Worm (Caenorhabditis elegans): Measurements from ENCODE around the gene mpst-1.
A peak's percentile ranks its signal among the peaks of the same experiment; 100 is the strongest.

Gene mpst-1

ce11 chrV:11826967-11827366 is at the start of gene mpst-1, which contains the start of gene D2023.6:
Gene mpst-1 (minus strand): TSS chrV:11827067.
Gene D2023.6 (plus strand): TSS chrV:11827354.
- TF ChIP-seq tbx-2 (tag; optimal IDR thresholded peaks at IDR 0.05) (no peak), fkh-4 (tag; optimal IDR thresholded peaks at IDR 0.05; ENCODE audit: borderline replicate concordance) (no peak), lin-35 (GFP tag; optimal IDR thresholded peaks at IDR 0.05) (peak in 1 of 2 experiments; percentile 35), ceh-82 (tag; optimal IDR thresholded peaks at IDR 0.05) (no peak), nhr-90 (tag; optimal IDR thresholded peaks at IDR 0.05; ENCODE audit: poor library complexity) (no peak), nhr-71 (tag; optimal IDR thresholded peaks at IDR 0.05) (peak; percentile 5), lsy-2 (tag; optimal IDR thresholded peaks at IDR 0.05) (peak in 1 of 2 experiments; percentile 40), efl-1 (optimal IDR thresholded peaks at IDR 0.05) (peak; percentile 18 to 27), efl-1 (GFP tag; optimal IDR thresholded peaks at IDR 0.05 in 1 of 2) (peak in 1 of 2 experiments; percentile 3), mdl-1 (tag; optimal IDR thresholded peaks at IDR 0.05) (no peak), mep-1 (tag; optimal IDR thresholded peaks at IDR 0.05) (peak; percentile 42), blmp-1 (tag; optimal IDR thresholded peaks at IDR 0.05) (peak; percentile 26), snu-23 (GFP tag; optimal IDR thresholded peaks at IDR 0.05) (peak; percentile 6)

ce11 chrV:11876657-11877056 is 49.8 kb upstream of the mpst-1 start:
- TF ChIP-seq unc-30 (tag; optimal IDR thresholded peaks at IDR 0.05) (no peak), mep-1 (tag; optimal IDR thresholded peaks at IDR 0.05) (no peak), aha-1 (tag; optimal IDR thresholded peaks at IDR 0.05) (no peak)

- TF ChIP-seq C34B4.2 (tag; optimal IDR thresholded peaks at IDR 0.05) (no peak), unc-98 (GFP tag; IDR thresholded peaks at IDR 0.05) (no peak), F16B12.6 (tag; optimal IDR thresholded peaks at IDR 0.05) (no peak), ztf-11 (tag; optimal IDR thresholded peaks at IDR 0.05) (no peak), nhr-76 (tag; optimal IDR thresholded peaks at IDR 0.05) (no peak), lir-3 (tag; optimal IDR thresholded peaks at IDR 0.05; ENCODE audit: poor library complexity) (no peak), efl-1 (optimal IDR thresholded peaks at IDR 0.05) (no peak), efl-1 (GFP tag; optimal IDR thresholded peaks at IDR 0.05 in 1 of 2) (peak in 1 of 2 experiments; percentile 58), ceh-90 (tag; optimal IDR thresholded peaks at IDR 0.05) (no peak)
Observed at ce11 chrV:11875060-11875459, 48.2 kb upstream of the mpst-1 start, which contains the start of gene sulp-4. Gene sulp-4 (plus strand): TSS chrV:11875360.

- TF ChIP-seq ets-5 (GFP tag; IDR thresholded peaks at IDR 0.05): no peak
- no peak for TF ChIP-seq lsy-2 (tag; optimal IDR thresholded peaks at IDR 0.05)
- TF ChIP-seq lin-39 (tag; optimal IDR thresholded peaks at IDR 0.05): no peak
- TF ChIP-seq aly-2 (tag; optimal IDR thresholded peaks at IDR 0.05): no peak
- TF ChIP-seq unc-86 (tag; optimal IDR thresholded peaks at IDR 0.05): no peak
- TF ChIP-seq tlp-1 (tag; optimal IDR thresholded peaks at IDR 0.05): no peak
- no peak for TF ChIP-seq unc-30 (tag; optimal IDR thresholded peaks at IDR 0.05)
- no peak for TF ChIP-seq sup-37 (GFP tag; optimal IDR thresholded peaks at IDR 0.05)
- no peak for TF ChIP-seq dsc-1 (tag; optimal IDR thresholded peaks at IDR 0.05)
- TF ChIP-seq skn-1 (tag; optimal IDR thresholded peaks at IDR 0.05): no peak
- TF ChIP-seq snu-23 (GFP tag; optimal IDR thresholded peaks at IDR 0.05): no peak
- TF ChIP-seq nhr-85 (tag): no peak
- TF ChIP-seq unc-98 (GFP tag; IDR thresholded peaks at IDR 0.05): no peak
- no peak for TF ChIP-seq mab-9 (GFP tag; IDR thresholded peaks at IDR 0.05)
- TF ChIP-seq C16A3.4 (tag; optimal IDR thresholded peaks at IDR 0.05): no peak
- TF ChIP-seq irx-1 (tag; optimal IDR thresholded peaks at IDR 0.05): no peak
- TF ChIP-seq unc-130 (tag; optimal IDR thresholded peaks at IDR 0.05): no peak
- no peak for TF ChIP-seq grh-1 (GFP tag; IDR thresholded peaks at IDR 0.05)
Observed at ce11 chrV:11868142-11868541, 41.3 kb upstream of the mpst-1 start, which contains the start of gene R13H4.7. Gene R13H4.7 (minus strand): TSS chrV:11868242.

ce11 chrV:11862817-11863216 is 36.0 kb upstream of the mpst-1 start, which contains the start of gene R13H4.6:
Gene R13H4.6 (plus strand): TSS chrV:11863117.
- no peak for TF ChIP-seq tlp-1 (tag; optimal IDR thresholded peaks at IDR 0.05)
- TF ChIP-seq efl-1 (optimal IDR thresholded peaks at IDR 0.05): no peak
- TF ChIP-seq efl-1 (GFP tag; optimal IDR thresholded peaks at IDR 0.05 in 1 of 2): peak in 1 of 2 experiments; percentile 3
